Worm (Caenorhabditis elegans): ENCODE data around the gene atz-1.

ce11 chrIV:12408625-12409024 lies 32.7 kb upstream of the atz-1 start, which contains the start of gene dsb-1:
- TF ChIP-seq him-1 (tag; optimal IDR thresholded peaks at IDR 0.05) (no peak), dao-5 (tag; optimal IDR thresholded peaks at IDR 0.05) (no peak), W03F9.2 (tag; optimal IDR thresholded peaks at IDR 0.05) (no peak)
